Worm (Caenorhabditis elegans): ENCODE results near the gene clec-178.

Gene clec-178

ce11 chrIV:5666115-5667028 lies 12.6 kb downstream of the clec-178 start:
- TF ChIP-seq ref-1 (GFP tag; conservative IDR thresholded peaks at IDR 0.05) = no peak
- no peak for TF ChIP-seq cog-1 (tag; optimal IDR thresholded peaks at IDR 0.05)
- TF ChIP-seq flt-1 (GFP tag; IDR thresholded peaks at IDR 0.05) = no peak
- TF ChIP-seq med-1 (GFP tag; optimal IDR thresholded peaks at IDR 0.05; ENCODE audit: insufficient read depth) = no peak
- TF ChIP-seq ztf-29 (GFP tag; IDR thresholded peaks at IDR 0.05) = no peak
- TF ChIP-seq T22C8.4 (GFP tag; IDR thresholded peaks at IDR 0.05) = no peak
- no peak for TF ChIP-seq tab-1 (GFP tag; IDR thresholded peaks at IDR 0.05)
- TF ChIP-seq ztf-23 (GFP tag; IDR thresholded peaks at IDR 0.05) = no peak
- TF ChIP-seq klf-2 (GFP tag; conservative IDR thresholded peaks at IDR 0.05) = no peak

ce11 chrIV:5667191-5667590 lies 13.4 kb downstream of the clec-178 start:
- TF ChIP-seq flt-1 (GFP tag; IDR thresholded peaks at IDR 0.05) = no peak
- no peak for TF ChIP-seq klf-2 (GFP tag; conservative IDR thresholded peaks at IDR 0.05)
- TF ChIP-seq ref-1 (GFP tag; conservative IDR thresholded peaks at IDR 0.05) = no peak
- TF ChIP-seq med-1 (GFP tag; optimal IDR thresholded peaks at IDR 0.05; ENCODE audit: insufficient read depth) = no peak
- TF ChIP-seq ztf-29 (GFP tag; IDR thresholded peaks at IDR 0.05) = no peak
- no peak for TF ChIP-seq cog-1 (tag; optimal IDR thresholded peaks at IDR 0.05)
- no peak for TF ChIP-seq T22C8.4 (GFP tag; IDR thresholded peaks at IDR 0.05)
- TF ChIP-seq ztf-23 (GFP tag; IDR thresholded peaks at IDR 0.05) = no peak
- TF ChIP-seq tab-1 (GFP tag; IDR thresholded peaks at IDR 0.05) = no peak

- no peak for TF ChIP-seq klf-2 (GFP tag; conservative IDR thresholded peaks at IDR 0.05)
Measured at ce11 chrIV:5669459-5669858, 15.7 kb downstream of the clec-178 start, which contains the start of gene T19E7.6. Gene T19E7.6, minus strand, starts transcription at chrIV:5669503.

ce11 chrIV:5671325-5671724 lies 17.6 kb downstream of the clec-178 start:
- TF ChIP-seq klf-2 (GFP tag; conservative IDR thresholded peaks at IDR 0.05) (no peak), ztf-23 (GFP tag; IDR thresholded peaks at IDR 0.05) (no peak), ref-1 (GFP tag; conservative IDR thresholded peaks at IDR 0.05) (no peak), T22C8.4 (GFP tag; IDR thresholded peaks at IDR 0.05) (no peak), flt-1 (GFP tag; IDR thresholded peaks at IDR 0.05) (no peak), tab-1 (GFP tag; IDR thresholded peaks at IDR 0.05) (no peak), ztf-29 (GFP tag; IDR thresholded peaks at IDR 0.05) (no peak), cog-1 (tag; optimal IDR thresholded peaks at IDR 0.05) (no peak), med-1 (GFP tag; optimal IDR thresholded peaks at IDR 0.05; ENCODE audit: insufficient read depth) (no peak)

- TF ChIP-seq tab-1 (GFP tag; IDR thresholded peaks at IDR 0.05) = no peak
- no peak for TF ChIP-seq flt-1 (GFP tag; IDR thresholded peaks at IDR 0.05)
- no peak for TF ChIP-seq ztf-23 (GFP tag; IDR thresholded peaks at IDR 0.05)
- TF ChIP-seq T22C8.4 (GFP tag; IDR thresholded peaks at IDR 0.05) = no peak
- TF ChIP-seq med-1 (GFP tag; optimal IDR thresholded peaks at IDR 0.05; ENCODE audit: insufficient read depth) = no peak
- TF ChIP-seq ztf-29 (GFP tag; IDR thresholded peaks at IDR 0.05) = no peak
- no peak for TF ChIP-seq klf-2 (GFP tag; conservative IDR thresholded peaks at IDR 0.05)
- TF ChIP-seq ref-1 (GFP tag; conservative IDR thresholded peaks at IDR 0.05) = no peak
- TF ChIP-seq cog-1 (tag; optimal IDR thresholded peaks at IDR 0.05) = no peak
Measured at ce11 chrIV:5674435-5674834, 20.7 kb downstream of the clec-178 start, which contains the start of gene srd-5. Gene srd-5, minus strand, starts transcription at chrIV:5674535.

- TF ChIP-seq ref-1 (GFP tag; conservative IDR thresholded peaks at IDR 0.05) = no peak
- TF ChIP-seq T22C8.4 (GFP tag; IDR thresholded peaks at IDR 0.05) = no peak
- TF ChIP-seq flt-1 (GFP tag; IDR thresholded peaks at IDR 0.05) = no peak
- no peak for TF ChIP-seq med-1 (GFP tag; optimal IDR thresholded peaks at IDR 0.05; ENCODE audit: insufficient read depth)
- no peak for TF ChIP-seq ztf-23 (GFP tag; IDR thresholded peaks at IDR 0.05)
- no peak for TF ChIP-seq tab-1 (GFP tag; IDR thresholded peaks at IDR 0.05)
- TF ChIP-seq cog-1 (tag; optimal IDR thresholded peaks at IDR 0.05) = no peak
Measured at ce11 chrIV:5678044-5678443, 24.3 kb downstream of the clec-178 start, which contains the start of gene C55C3.4. Gene C55C3.4, minus strand, starts transcription at chrIV:5678144.

ce11 chrIV:5682547-5683234 lies 28.9 kb downstream of the clec-178 start, which contains the start of the genes C55C3.7 and C55C3.6:
Gene C55C3.7, minus strand, starts transcription at chrIV:5682647.
Gene C55C3.6, plus strand, starts transcription at chrIV:5683184.
- no peak for TF ChIP-seq med-1 (GFP tag; optimal IDR thresholded peaks at IDR 0.05; ENCODE audit: insufficient read depth)
- no peak for TF ChIP-seq ztf-23 (GFP tag; IDR thresholded peaks at IDR 0.05)
- TF ChIP-seq klf-2 (GFP tag; conservative IDR thresholded peaks at IDR 0.05) = no peak
- no peak for TF ChIP-seq flt-1 (GFP tag; IDR thresholded peaks at IDR 0.05)
- no peak for TF ChIP-seq ztf-29 (GFP tag; IDR thresholded peaks at IDR 0.05)
- TF ChIP-seq T22C8.4 (GFP tag; IDR thresholded peaks at IDR 0.05) = no peak
- TF ChIP-seq ref-1 (GFP tag; conservative IDR thresholded peaks at IDR 0.05) = no peak

ce11 chrIV:5685014-5685413 lies 31.3 kb downstream of the clec-178 start, which contains the start of gene C55C3.3:
Gene C55C3.3, plus strand, starts transcription at chrIV:5685287.
- TF ChIP-seq flt-1 (GFP tag; IDR thresholded peaks at IDR 0.05) (no peak), T22C8.4 (GFP tag; IDR thresholded peaks at IDR 0.05) (peak; percentile 45; the same call in 1 of the 2 replicates), ztf-23 (GFP tag; IDR thresholded peaks at IDR 0.05) (no peak)

ce11 chrIV:5690386-5691080 lies 36.8 kb downstream of the clec-178 start, which contains the start of gene C55C3.8:
Gene C55C3.8, plus strand, starts transcription at chrIV:5691030.
- TF ChIP-seq med-1 (GFP tag; optimal IDR thresholded peaks at IDR 0.05; ENCODE audit: insufficient read depth) (no peak), ztf-23 (GFP tag; IDR thresholded peaks at IDR 0.05) (no peak), ref-1 (GFP tag; conservative IDR thresholded peaks at IDR 0.05) (no peak), flt-1 (GFP tag; IDR thresholded peaks at IDR 0.05) (no peak), tab-1 (GFP tag; IDR thresholded peaks at IDR 0.05) (no peak), T22C8.4 (GFP tag; IDR thresholded peaks at IDR 0.05) (no peak), ztf-29 (GFP tag; IDR thresholded peaks at IDR 0.05) (no peak), cog-1 (tag; optimal IDR thresholded peaks at IDR 0.05) (no peak), klf-2 (GFP tag; conservative IDR thresholded peaks at IDR 0.05) (no peak)

Measured in whole organism, midembryonic.